Worm (Caenorhabditis elegans): ENCODE measurements around the gene sut-2.
A peak's percentile ranks its signal among the peaks of the same experiment; 100 is the strongest.

The sut-2 gene

ce11 chrV:4549191-4549590, 20.7 kb downstream of the sut-2 start, which contains the start of gene sos-1:
Gene sos-1, minus strand, starts transcription at chrV:4549291.
- TF ChIP-seq ama-1 (optimal IDR thresholded peaks at IDR 0.05) (no peak), pha-4 (GFP tag; IDR thresholded peaks at IDR 0.05) (no peak), pha-4 (tag; optimal IDR thresholded peaks at IDR 0.05) (no peak), F44E2.7 (GFP tag; IDR thresholded peaks at IDR 0.05) (no peak), zag-1 (tag; optimal IDR thresholded peaks at IDR 0.05) (no peak), unc-62 (GFP tag; optimal IDR thresholded peaks at IDR 0.05 in 1 of 2) (peak in 1 of 2 experiments; percentile 14), unc-62 (tag; optimal IDR thresholded peaks at IDR 0.05) (no peak), lin-13 (GFP tag; optimal IDR thresholded peaks at IDR 0.05) (no peak), ceh-44 (GFP tag; IDR thresholded peaks at IDR 0.05) (no peak), nhr-10 (tag; optimal IDR thresholded peaks at IDR 0.05) (no peak), hmg-1.1 (GFP tag; IDR thresholded peaks at IDR 0.05) (no peak)

ce11 chrV:4546854-4547253, 23.0 kb downstream of the sut-2 start:
- TF ChIP-seq lin-1 (GFP tag; IDR thresholded peaks at IDR 0.05) (no peak), ztf-7 (tag; optimal IDR thresholded peaks at IDR 0.05) (no peak), php-3 (GFP tag; IDR thresholded peaks at IDR 0.05) (no peak), ceh-28 (tag; optimal IDR thresholded peaks at IDR 0.05) (no peak), pha-4 (GFP tag; IDR thresholded peaks at IDR 0.05) (no peak), pha-4 (tag; optimal IDR thresholded peaks at IDR 0.05) (no peak), nhr-102 (tag; optimal IDR thresholded peaks at IDR 0.05) (no peak)

- TF ChIP-seq ces-1 (GFP tag; optimal IDR thresholded peaks at IDR 0.05) = no peak
- TF ChIP-seq aha-1 (tag) = peak; percentile 35
- TF ChIP-seq madf-9 (GFP tag; conservative IDR thresholded peaks at IDR 0.05) = no peak
- TF ChIP-seq R02D3.7 (tag; optimal IDR thresholded peaks at IDR 0.05) = no peak
- TF ChIP-seq rbr-2 (tag; optimal IDR thresholded peaks at IDR 0.05) = no peak
- no peak for TF ChIP-seq nhr-28 (tag; optimal IDR thresholded peaks at IDR 0.05)
Measured at ce11 chrV:4539855-4540254, 30.0 kb downstream of the sut-2 start.

ce11 chrV:4535736-4536135, 34.1 kb downstream of the sut-2 start:
- TF ChIP-seq lin-39 (tag; optimal IDR thresholded peaks at IDR 0.05) (no peak), unc-62 (GFP tag; optimal IDR thresholded peaks at IDR 0.05 in 1 of 2) (peak in 1 of 2 experiments; percentile 90), unc-62 (tag; optimal IDR thresholded peaks at IDR 0.05) (no peak)

DNA sequence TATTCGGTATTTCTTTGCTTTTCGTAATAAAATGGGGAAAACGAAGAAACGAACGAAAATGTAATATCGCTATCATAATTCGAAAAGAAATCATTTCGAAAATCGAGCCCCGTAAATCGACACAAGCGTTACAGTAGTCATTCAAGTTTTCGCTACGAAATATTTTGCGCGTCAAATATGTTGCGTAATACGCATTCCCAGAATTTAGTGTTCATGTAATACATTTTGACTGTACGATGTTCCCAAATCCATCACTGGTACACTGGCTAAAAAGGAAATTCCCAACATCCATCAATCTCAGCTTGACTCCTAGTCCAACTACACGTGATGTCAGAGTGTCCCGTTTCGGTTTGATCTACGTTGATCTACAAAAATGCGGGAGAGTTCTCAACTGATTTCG, 41.9 kb downstream of the sut-2 start:
- no peak for TF ChIP-seq ztf-7 (tag; optimal IDR thresholded peaks at IDR 0.05)

DNA sequence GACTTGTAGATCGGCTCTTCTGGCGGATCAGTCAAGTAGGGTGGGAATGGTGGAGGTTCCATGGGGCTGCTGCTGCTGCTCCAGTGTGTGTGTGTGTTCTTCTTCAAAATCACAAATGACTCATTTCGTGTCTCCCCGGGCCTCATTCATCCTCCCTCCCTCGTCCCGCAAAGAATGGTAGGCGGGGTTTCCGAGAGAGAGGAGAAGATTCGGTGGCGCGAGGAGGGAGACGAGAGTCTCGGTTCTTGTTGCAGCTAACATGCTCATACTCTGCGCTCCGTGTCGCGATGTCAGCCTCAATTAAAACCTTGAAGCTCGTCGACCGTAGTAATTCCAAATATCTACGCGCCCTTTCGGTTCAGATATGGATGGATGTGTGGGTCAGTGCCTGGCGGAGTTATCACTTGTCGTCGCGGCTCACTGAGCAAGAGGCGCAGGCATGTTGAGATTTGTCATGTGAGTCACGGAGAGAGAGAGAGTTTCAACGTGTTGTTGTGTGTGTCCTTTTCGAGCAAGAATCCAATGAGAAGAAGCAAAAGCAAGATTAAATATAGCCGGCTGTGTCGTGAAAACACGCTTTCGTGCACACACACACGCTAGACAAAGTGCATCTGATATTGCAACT, 42.9 kb downstream of the sut-2 start:
- TF ChIP-seq dve-1 (tag; optimal IDR thresholded peaks at IDR 0.05; ENCODE audit: insufficient read depth) (no peak), zfp-2 (tag; optimal IDR thresholded peaks at IDR 0.05) (no peak), hlh-30 (tag; optimal IDR thresholded peaks at IDR 0.05; ENCODE audit: insufficient read depth) (peak; percentile 13), unc-39 (tag; optimal IDR thresholded peaks at IDR 0.05) (no peak), lim-7 (GFP tag; IDR thresholded peaks at IDR 0.05) (0 out of 2 replicates have a peak, but pooled peaks have one; percentile 36), R02D3.7 (tag; optimal IDR thresholded peaks at IDR 0.05) (no peak), nhr-25 (tag; optimal IDR thresholded peaks at IDR 0.05; ENCODE audit: borderline replicate concordance, insufficient read depth) (no peak), spr-3 (GFP tag; optimal IDR thresholded peaks at IDR 0.05) (no peak), zag-1 (tag; optimal IDR thresholded peaks at IDR 0.05) (no peak), ztf-7 (tag; optimal IDR thresholded peaks at IDR 0.05) (no peak), Y105C5A.15 (GFP tag; IDR thresholded peaks at IDR 0.05) (no peak), vab-7 (GFP tag; IDR thresholded peaks at IDR 0.05) (no peak), mes-2 (tag; optimal IDR thresholded peaks at IDR 0.05; ENCODE audit: poor library complexity, severe bottlenecking) (no peak), rbr-2 (tag; optimal IDR thresholded peaks at IDR 0.05) (peak; percentile 11), set-16 (GFP tag; IDR thresholded peaks at IDR 0.05) (peak; percentile 68), gei-8 (GFP tag; optimal IDR thresholded peaks at IDR 0.05) (no peak), jun-1 (tag; optimal IDR thresholded peaks at IDR 0.05) (no peak), unc-62 (GFP tag; optimal IDR thresholded peaks at IDR 0.05 in 1 of 2) (no peak), unc-62 (tag; optimal IDR thresholded peaks at IDR 0.05) (no peak), ceh-62 (tag; optimal IDR thresholded peaks at IDR 0.05) (no peak), ces-1 (GFP tag; optimal IDR thresholded peaks at IDR 0.05) (no peak), tra-1 (GFP tag; IDR thresholded peaks at IDR 0.05) (no peak), ZK546.5 (tag; optimal IDR thresholded peaks at IDR 0.05) (no peak), daf-16 (GFP tag; optimal IDR thresholded peaks at IDR 0.05) (no peak), daf-16 (tag; optimal IDR thresholded peaks at IDR 0.05) (no peak), ztf-11 (tag; optimal IDR thresholded peaks at IDR 0.05) (no peak)

All from whole organism, L4 larva.